Worm (Caenorhabditis elegans): ENCODE results near the gene pals-26.

DNA sequence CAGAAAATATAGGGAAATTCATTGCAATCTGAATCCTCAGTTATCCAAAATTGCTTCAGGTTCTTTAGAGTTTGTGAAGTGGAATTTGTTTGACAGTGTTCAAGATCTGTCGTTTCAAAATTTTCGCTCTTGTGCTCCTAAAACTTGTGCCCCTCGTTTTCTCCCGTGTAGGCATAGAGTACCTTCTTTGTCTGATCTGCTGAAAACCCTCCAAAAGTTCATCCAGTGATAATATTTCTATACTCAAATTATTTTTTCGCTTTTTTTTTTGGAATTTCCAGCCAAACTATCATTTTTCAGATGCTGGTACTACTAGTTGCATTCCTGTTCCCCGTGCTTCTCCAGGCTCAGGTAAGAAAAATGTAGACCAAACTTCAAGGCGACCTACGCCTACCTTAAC lies 19.5 kb downstream of the pals-26 start, which contains the start of gene R07E5.4:
- TF ChIP-seq fkh-10 (GFP tag; optimal IDR thresholded peaks at IDR 0.05) (no peak), elt-1 (tag; optimal IDR thresholded peaks at IDR 0.05) (no peak), fos-1 (tag; optimal IDR thresholded peaks at IDR 0.05) (no peak)

All from whole organism, L3 larva.